Worm (Caenorhabditis elegans) whole organism, L3 larva: ENCODE data around the gene mrpl-50.

ENCODE experiments used
- mdl-1 ChIP-seq: fragments of 150-350 bp; optimal IDR thresholded peaks from 2 replicates; lab custom pipeline; 2014; ENCODE audit warnings: missing biosample characterization, missing genetic modification characterization
- nhr-23 ChIP-seq: fragments of 150-350 bp; optimal IDR thresholded peaks from 2 replicates; lab custom pipeline; 2014; ENCODE audit warnings: missing biosample characterization, missing genetic modification reagents, missing genetic modification characterization

- no peak for TF ChIP-seq nhr-23 (tag; lab: Kevin White, UChicago)
- no peak for TF ChIP-seq mdl-1 (tag; lab: Kevin White, UChicago)
Observed at ce11 chrII:8926451-8926850, 3.2 kb upstream of the mrpl-50 start, which contains the start of gene B0457.2.
